Fruit fly (Drosophila melanogaster) whole organism, pupa: ENCODE data around the gene Capa.

Experiments used
- CG10348 ChIP-seq: fragments of 200-800 bp; sonication (Bioruptor generic); IDR thresholded peaks from 2 replicates; pipeline ENCODE4 v1.3.6; 2022; ENCODE audit warnings: missing biosample characterization, missing genetic modification characterization
- CG12605 ChIP-seq: fragments of 200-800 bp; sonication (Bioruptor generic); IDR thresholded peaks from 2 replicates; pipeline ENCODE4 v1.3.6; 2022; ENCODE audit warnings: missing biosample characterization, missing genetic modification characterization
- CG8159 ChIP-seq: fragments of 200-800 bp; sonication (Bioruptor generic); optimal IDR thresholded peaks from 3 replicates; lab custom pipeline; 2018; ENCODE audit warnings: missing biosample characterization, mild to moderate bottlenecking, missing genetic modification characterization, moderate library complexity
- CG8301 ChIP-seq: fragments of 200-800 bp; sonication (Bioruptor generic); optimal IDR thresholded peaks from 2 replicates; lab custom pipeline; 2018; ENCODE audit warnings: missing biosample characterization, mild to moderate bottlenecking, missing genetic modification characterization
- EcR ChIP-seq: fragments of 200-800 bp; sonication (Bioruptor generic); optimal IDR thresholded peaks from 3 replicates; lab custom pipeline; 2019; ENCODE audit warnings: missing biosample characterization, missing genetic modification characterization, mild to moderate bottlenecking, moderate library complexity, missing genetic modification reagents
- Pif1B ChIP-seq: fragments of 200-800 bp; sonication (Bioruptor generic); optimal IDR thresholded peaks from 3 replicates; lab custom pipeline; 2016; ENCODE audit warnings: missing biosample characterization, missing genetic modification characterization

dm6 chr3R:29914246-29914645 lies at the start of gene Capa:
- TF ChIP-seq CG8301 (tag; lab: Kevin White, UChicago) (no peak), Pif1B (GFP tag; lab: Kevin White, UChicago) (no peak), EcR (no peak), CG12605 (GFP tag; lab: Robert Waterston, UW) (no peak), CG8159 (no peak), CG10348 (GFP tag; lab: Robert Waterston, UW) (no peak)
